Worm (Caenorhabditis elegans) whole organism, L4 larva: ENCODE measurements around the gene M116.5.

Experiments
- ceh-28 ChIP-seq: fragments of 150-350 bp; optimal IDR thresholded peaks from 2 replicates; lab custom pipeline; 2014; ENCODE audit warnings: missing biosample characterization, missing genetic modification reagents, missing genetic modification characterization
- duxl-1 ChIP-seq: sonication (generic microtip); optimal IDR thresholded peaks from 2 replicates; lab custom pipeline; 2016; ENCODE audit warnings: mild to moderate bottlenecking, missing genetic modification characterization, moderate library complexity, missing compliant biosample characterization; ENCODE audit not compliant: poor library complexity
- lin-38 ChIP-seq: fragments of 200-800 bp; sonication (Bioruptor generic); IDR thresholded peaks from 2 replicates; pipeline ENCODE4 v1.3.6; 2022; ENCODE audit warnings: missing genetic modification reagents, missing genetic modification characterization, missing compliant biosample characterization
- pqm-1 ChIP-seq: sonication (generic microtip); optimal IDR thresholded peaks from 2 replicates; lab custom pipeline; 2017; ENCODE audit warnings: missing biosample characterization, missing genetic modification characterization
- unc-39 ChIP-seq: sonication (generic microtip); optimal IDR thresholded peaks from 2 replicates; lab custom pipeline; 2017; ENCODE audit warnings: missing biosample characterization, missing genetic modification characterization
- vab-7 ChIP-seq: fragments of 200-800 bp; sonication (Bioruptor generic); IDR thresholded peaks from 2 replicates; pipeline ENCODE4 v1.3.6; 2022; ENCODE audit warnings: missing genetic modification reagents, missing genetic modification characterization, missing compliant biosample characterization
- zip-2 ChIP-seq: fragments of 150-350 bp; optimal IDR thresholded peaks from 2 replicates; lab custom pipeline; 2014; ENCODE audit warnings: missing biosample characterization, missing genetic modification characterization
- ztf-11 ChIP-seq: fragments of 150-350 bp; optimal IDR thresholded peaks from 2 replicates; lab custom pipeline; 2014; ENCODE audit warnings: missing biosample characterization, missing genetic modification characterization

DNA sequence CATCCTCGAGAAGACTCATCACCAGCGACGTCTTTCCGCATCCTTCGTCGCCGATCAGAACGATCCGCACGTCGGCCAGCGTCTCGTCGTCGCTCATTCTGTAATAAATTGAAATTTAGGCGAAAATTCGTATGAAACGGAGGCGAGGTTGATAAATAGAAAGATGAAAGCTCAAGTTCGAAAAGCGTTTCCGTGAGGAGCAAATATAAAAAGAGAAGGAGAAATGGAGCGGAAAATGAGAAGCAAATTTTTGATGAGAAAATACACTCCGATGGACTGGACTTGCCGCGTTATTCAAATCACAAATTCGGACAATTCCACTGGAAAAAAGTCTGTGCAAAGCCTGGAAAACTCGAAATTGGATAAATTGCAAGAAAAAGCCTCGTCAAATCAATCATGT lies 26.8 kb downstream of the M116.5 start, which contains the start of gene D2096.11:
- TF ChIP-seq unc-39 (tag; lab: Kevin White, UChicago), result no peak
- TF ChIP-seq lin-38 (GFP tag; lab: Robert Waterston, UW), result no peak
- TF ChIP-seq zip-2, result no peak
- TF ChIP-seq ztf-11 (tag; lab: Kevin White, UChicago), result no peak
- TF ChIP-seq vab-7 (GFP tag; lab: Robert Waterston, UW), result no peak
- no peak for TF ChIP-seq ceh-28 (tag; lab: Kevin White, UChicago)
- no peak for TF ChIP-seq duxl-1 (tag; lab: Kevin White, UChicago)
- TF ChIP-seq pqm-1 (tag; lab: Kevin White, UChicago), result no peak
